Worm (Caenorhabditis elegans) whole organism, L4 larva: Measurements from ENCODE around the gene Y39A1A.17.

ENCODE experiments used
- F26F4.8 ChIP-seq: fragments of 200-800 bp; sonication (Bioruptor generic); conservative IDR thresholded peaks from 2 replicates; pipeline ENCODE4 v1.3.6; 2022; ENCODE audit warnings: missing genetic modification characterization, missing compliant biosample characterization
- Y105C5A.15 ChIP-seq: fragments of 200-800 bp; sonication (Bioruptor generic); IDR thresholded peaks from 2 replicates; pipeline ENCODE4 v1.3.6; 2022; ENCODE audit warnings: missing genetic modification characterization, missing compliant biosample characterization
- Y48G9A.11 ChIP-seq: fragments of 200-800 bp; sonication (Bioruptor generic); IDR thresholded peaks from 2 replicates; pipeline ENCODE4 v1.3.6; 2022; ENCODE audit warnings: missing genetic modification reagents, missing genetic modification characterization, missing compliant biosample characterization
- dpl-1 ChIP-seq: fragments of 150-350 bp; optimal IDR thresholded peaks from 2 replicates; lab custom pipeline; 2014; ENCODE audit warnings: missing biosample characterization, missing genetic modification reagents, missing genetic modification characterization
- egl-43 ChIP-seq: fragments of 200-800 bp; sonication (Bioruptor generic); IDR thresholded peaks from 2 replicates; pipeline ENCODE4 v1.3.6; 2022; ENCODE audit warnings: missing genetic modification reagents, missing genetic modification characterization, missing compliant biosample characterization
- fos-1 ChIP-seq: fragments of 150-350 bp; optimal IDR thresholded peaks from 2 replicates; lab custom pipeline; 2014; ENCODE audit warnings: missing biosample characterization, missing genetic modification characterization
- lir-3 ChIP-seq: sonication (generic microtip); optimal IDR thresholded peaks from 2 replicates; lab custom pipeline; 2016; ENCODE audit warnings: mild to moderate bottlenecking, missing genetic modification characterization, missing compliant biosample characterization
- mxl-2 ChIP-seq: fragments of 200-800 bp; sonication (Bioruptor generic); conservative IDR thresholded peaks from 2 replicates; pipeline ENCODE4 v1.3.6; 2022; ENCODE audit warnings: missing genetic modification reagents, missing genetic modification characterization, missing compliant biosample characterization
- nhr-28 ChIP-seq: fragments of 150-350 bp; optimal IDR thresholded peaks from 2 replicates; lab custom pipeline; 2014; ENCODE audit warnings: missing biosample characterization, missing genetic modification characterization
- spr-3 ChIP-seq: fragments of 200-800 bp; sonication (Bioruptor generic); optimal IDR thresholded peaks from 2 replicates; lab custom pipeline; 2018; ENCODE audit warnings: mild to moderate bottlenecking, missing genetic modification characterization, missing compliant biosample characterization

DNA sequence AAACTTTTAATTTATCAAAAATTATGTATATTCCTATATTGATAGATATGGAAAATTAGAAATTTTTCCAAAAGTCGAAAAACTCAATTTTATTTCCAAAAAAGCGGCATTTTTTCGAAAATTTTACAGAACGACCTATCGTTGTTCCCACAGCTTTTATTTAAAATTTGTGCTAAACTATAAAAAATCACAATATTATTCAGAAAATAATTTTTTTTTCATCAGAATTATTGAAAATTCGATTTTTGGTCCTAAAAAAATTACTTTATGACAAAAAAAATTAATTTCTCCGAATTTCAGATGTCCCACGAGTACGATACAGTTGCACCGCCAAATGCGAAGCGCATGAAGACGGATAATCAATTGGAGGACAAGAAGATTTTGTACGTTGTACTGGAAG, 41.7 kb downstream of the Y39A1A.17 start, which contains the start of gene emg-1:
- TF ChIP-seq mxl-2 (no peak), Y105C5A.15 (GFP tag; lab: Robert Waterston, UW) (no peak), fos-1 (tag; lab: Kevin White, UChicago) (no peak), Y48G9A.11 (GFP tag; lab: Robert Waterston, UW) (no peak), egl-43 (GFP tag; lab: Robert Waterston, UW) (no peak), spr-3 (GFP tag; lab: Kevin White, UChicago) (no peak), nhr-28 (no peak), lir-3 (no peak), dpl-1 (GFP tag; lab: Kevin White, UChicago) (no peak), F26F4.8 (no peak)
